Fruit fly (Drosophila melanogaster): Measurements from ENCODE around the gene CG42870.

Gene CG42870

DNA sequence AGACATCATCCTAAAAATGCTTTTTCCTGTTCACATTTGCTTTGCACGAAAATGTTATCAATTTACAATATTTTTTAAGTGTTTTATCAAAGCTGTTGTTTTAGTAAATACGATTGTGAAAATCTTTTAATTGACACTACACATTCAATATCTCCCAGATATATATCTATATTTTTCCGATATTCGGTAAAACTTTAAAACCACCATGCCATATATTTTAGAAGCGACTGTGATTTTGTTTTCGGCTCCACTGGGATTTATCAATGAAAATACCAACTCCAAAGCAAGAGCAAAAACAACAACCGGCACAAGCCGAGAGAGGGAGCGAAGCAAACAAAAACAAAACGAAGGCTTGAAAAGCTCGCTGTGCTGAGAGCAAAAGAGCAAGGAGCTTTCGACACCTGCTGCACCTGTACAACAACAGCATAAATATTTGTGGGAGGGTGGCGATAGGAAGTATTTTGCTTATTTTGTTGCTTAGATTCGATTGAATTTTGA is 17.2 kb downstream of the CG42870 start (continued):
- TF ChIP-seq BtbVII (GFP tag; optimal IDR thresholded peaks at IDR 0.05) (no peak), sens (GFP tag) (peak; percentile 75), CG8478 (optimal IDR thresholded peaks at IDR 0.05) (no peak), ken (GFP tag; IDR thresholded peaks at IDR 0.05) (no peak), ttk (GFP tag; IDR thresholded peaks at IDR 0.05) (no peak), CG7786 (GFP tag; optimal IDR thresholded peaks at IDR 0.05) (no peak), CG9609 (GFP tag; optimal IDR thresholded peaks at IDR 0.05) (no peak), CG18619 (GFP tag; optimal IDR thresholded peaks at IDR 0.05) (peak; percentile 43)

DNA sequence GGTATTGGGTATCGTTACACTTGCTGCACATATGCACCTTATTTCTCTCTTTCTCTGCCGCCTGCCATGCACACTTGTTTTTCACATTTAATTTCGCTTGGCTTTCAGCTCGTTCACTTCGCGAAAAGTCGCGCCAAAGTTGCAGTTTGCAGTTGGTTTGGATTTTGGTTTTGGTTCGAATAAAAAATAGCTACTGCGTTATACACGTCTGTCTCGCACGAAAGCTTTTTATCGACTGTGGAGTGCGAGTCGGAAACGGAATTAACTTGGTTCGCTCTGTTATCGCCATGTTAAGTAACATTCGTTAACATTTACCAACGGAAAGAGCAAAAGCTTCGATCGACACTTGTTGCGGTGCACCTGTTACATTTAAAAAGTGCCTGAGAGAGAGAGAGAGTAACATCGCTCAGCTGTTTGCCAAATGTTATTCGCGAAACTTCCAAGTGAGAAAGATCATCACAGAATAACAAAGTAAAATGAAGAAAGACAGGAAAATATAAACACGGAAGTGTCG is 17.7 kb downstream of the CG42870 start, which contains the start of gene CG31176:
Gene CG31176 (minus strand): TSS at position 241 of the 514 bp plus-strand sequence.
- 0 out of 2 replicates have a peak, but pooled peaks have one; percentile 23 for TF ChIP-seq ato (GFP tag; IDR thresholded peaks at IDR 0.05; ENCODE audit: partially characterized antibody)
- TF ChIP-seq cas (GFP tag; IDR thresholded peaks at IDR 0.05): no peak
- no peak for TF ChIP-seq bab2 (GFP tag; optimal IDR thresholded peaks at IDR 0.05)
- no peak for TF ChIP-seq Nf-YA (GFP tag; IDR thresholded peaks at IDR 0.05)
- no peak for TF ChIP-seq Neu2 (GFP tag; optimal IDR thresholded peaks at IDR 0.05; ENCODE audit: borderline replicate concordance)
- TF ChIP-seq CG31388 (GFP tag; optimal IDR thresholded peaks at IDR 0.05): no peak
- no peak for TF ChIP-seq CG43689 (GFP tag; IDR thresholded peaks at IDR 0.05)
- TF ChIP-seq CG7963 (GFP tag; IDR thresholded peaks at IDR 0.05; ENCODE audit: partially characterized antibody): no peak
- TF ChIP-seq CG7928 (GFP tag; optimal IDR thresholded peaks at IDR 0.05): no peak
- no peak for TF ChIP-seq fd3F (GFP tag; optimal IDR thresholded peaks at IDR 0.05)
- TF ChIP-seq wek (GFP tag; optimal IDR thresholded peaks at IDR 0.05): no peak
- TF ChIP-seq CG18476 (GFP tag; optimal IDR thresholded peaks at IDR 0.05): no peak
- no peak for TF ChIP-seq gem (tag; optimal IDR thresholded peaks at IDR 0.05)
- no peak for TF ChIP-seq Meics (GFP tag; optimal IDR thresholded peaks at IDR 0.05)
- peak; percentile 24; the same call in 1 of the 3 replicates for TF ChIP-seq ci (GFP tag; IDR thresholded peaks at IDR 0.05)
- TF ChIP-seq CG3726 (GFP tag; IDR thresholded peaks at IDR 0.05): no peak
- TF ChIP-seq CG17912 (GFP tag; optimal IDR thresholded peaks at IDR 0.05): no peak
- no peak for TF ChIP-seq jing (GFP tag; optimal IDR thresholded peaks at IDR 0.05)
- TF ChIP-seq CG15269 (tag; optimal IDR thresholded peaks at IDR 0.05): no peak
- TF ChIP-seq wdn (GFP tag; IDR thresholded peaks at IDR 0.05): no peak
- TF ChIP-seq CG8388 (GFP tag; optimal IDR thresholded peaks at IDR 0.05): no peak
- TF ChIP-seq bbx (GFP tag; IDR thresholded peaks at IDR 0.05; ENCODE audit: partially characterized antibody): peak; percentile 44; the same call in 1 of the 2 replicates
- TF ChIP-seq CG8359 (GFP tag; optimal IDR thresholded peaks at IDR 0.05; ENCODE audit: borderline replicate concordance): no peak
- TF ChIP-seq CG11456 (GFP tag; IDR thresholded peaks at IDR 0.05): no peak
- no peak for TF ChIP-seq hbn (GFP tag; IDR thresholded peaks at IDR 0.05; ENCODE audit: partially characterized antibody)
- TF ChIP-seq pfk (GFP tag; optimal IDR thresholded peaks at IDR 0.05): no peak
- no peak for TF ChIP-seq D (optimal IDR thresholded peaks at IDR 0.05)
- peak; percentile 2 for TF ChIP-seq D (GFP tag; optimal IDR thresholded peaks at IDR 0.05)
- TF ChIP-seq CG5180 (GFP tag; optimal IDR thresholded peaks at IDR 0.05): peak; percentile 87
- no peak for TF ChIP-seq CG6689 (GFP tag; IDR thresholded peaks at IDR 0.05)
- TF ChIP-seq H2.0 (GFP tag; IDR thresholded peaks at IDR 0.05): no peak
- no peak for TF ChIP-seq mirr (GFP tag; optimal IDR thresholded peaks at IDR 0.05)
- TF ChIP-seq Deaf1 (tag; optimal IDR thresholded peaks at IDR 0.05): no peak
- TF ChIP-seq Dip2 (GFP tag; IDR thresholded peaks at IDR 0.05): no peak
- TF ChIP-seq CG31365 (tag; optimal IDR thresholded peaks at IDR 0.05): no peak
- no peak for TF ChIP-seq wor (GFP tag; IDR thresholded peaks at IDR 0.05)
- peak; percentile 84; the same call in 3 of the 4 replicates for TF ChIP-seq chinmo (GFP tag; IDR thresholded peaks at IDR 0.05; ENCODE audit: partially characterized antibody)
- TF ChIP-seq CG1233 (GFP tag; optimal IDR thresholded peaks at IDR 0.05): no peak
- TF ChIP-seq Hr78 (GFP tag; optimal IDR thresholded peaks at IDR 0.05): no peak
- TF ChIP-seq Camta (GFP tag; optimal IDR thresholded peaks at IDR 0.05): no peak
- no peak for TF ChIP-seq CG10462 (GFP tag; optimal IDR thresholded peaks at IDR 0.05)
- TF ChIP-seq CG18764 (GFP tag; optimal IDR thresholded peaks at IDR 0.05): no peak
